Fruit fly (Drosophila melanogaster) whole organism, prepupa: Measurements from ENCODE around the gene CG9393.

Experiments used
- Blimp-1 ChIP-seq: fragments of 200-800 bp; sonication (Bioruptor generic); optimal IDR thresholded peaks from 3 replicates; lab custom pipeline; 2017; ENCODE audit warnings: missing biosample characterization, missing genetic modification characterization, mild to moderate bottlenecking, moderate library complexity, missing genetic modification reagents
- CG10631 ChIP-seq: fragments of 200-800 bp; sonication (Bioruptor generic); optimal IDR thresholded peaks from 2 replicates; lab custom pipeline; 2016; ENCODE audit warnings: missing biosample characterization, missing genetic modification characterization
- CG11294 ChIP-seq: fragments of 200-800 bp; sonication (Bioruptor generic); IDR thresholded peaks from 2 replicates; pipeline ENCODE4 v1.3.6; 2022; ENCODE audit warnings: missing biosample characterization, missing genetic modification characterization
- CG15336 ChIP-seq: fragments of 200-800 bp; sonication (Bioruptor generic); IDR thresholded peaks from 2 replicates; pipeline ENCODE4 v1.3.6; 2022; ENCODE audit warnings: missing biosample characterization, missing genetic modification characterization
- CG1621 ChIP-seq: fragments of 200-800 bp; sonication (Bioruptor generic); optimal IDR thresholded peaks from 3 replicates; lab custom pipeline; 2018; ENCODE audit warnings: missing biosample characterization, mild to moderate bottlenecking, missing genetic modification characterization
- CG16779 ChIP-seq: fragments of 200-800 bp; sonication (Bioruptor generic); optimal IDR thresholded peaks from 3 replicates; lab custom pipeline; 2017; ENCODE audit warnings: missing biosample characterization, mild to moderate bottlenecking, missing genetic modification characterization
- CG3032 ChIP-seq: fragments of 200-800 bp; optimal IDR thresholded peaks from 2 replicates; lab custom pipeline; 2019; ENCODE audit warnings: missing biosample characterization, mild to moderate bottlenecking, missing genetic modification characterization, moderate library complexity
- CG31627 ChIP-seq: fragments of 200-800 bp; sonication (Bioruptor generic); optimal IDR thresholded peaks from 3 replicates; lab custom pipeline; 2016; ENCODE audit warnings: missing biosample characterization, missing genetic modification characterization
- CG34406 ChIP-seq: fragments of 200-800 bp; sonication (Bioruptor generic); optimal IDR thresholded peaks from 3 replicates; lab custom pipeline; 2016; ENCODE audit warnings: missing biosample characterization, missing genetic modification characterization
- CG3919 ChIP-seq: fragments of 200-800 bp; sonication (Bioruptor generic); optimal IDR thresholded peaks from 3 replicates; lab custom pipeline; 2016; ENCODE audit warnings: missing biosample characterization, missing genetic modification characterization
- CG4318 ChIP-seq: fragments of 200-800 bp; sonication (Bioruptor generic); optimal IDR thresholded peaks from 3 replicates; lab custom pipeline; 2017; ENCODE audit warnings: missing biosample characterization, mild to moderate bottlenecking, missing genetic modification characterization
- CG6163 ChIP-seq: fragments of 200-800 bp; sonication (Bioruptor generic); IDR thresholded peaks from 3 replicates; pipeline ENCODE4 v1.3.6; 2022; ENCODE audit warnings: missing biosample characterization, missing genetic modification characterization
- CG6276 ChIP-seq: fragments of 200-800 bp; sonication (Bioruptor generic); optimal IDR thresholded peaks from 2 replicates; lab custom pipeline; 2017; ENCODE audit warnings: missing biosample characterization, mild to moderate bottlenecking, missing genetic modification characterization
- CG6792 ChIP-seq: fragments of 200-800 bp; sonication (Bioruptor generic); optimal IDR thresholded peaks from 3 replicates; lab custom pipeline; 2016; ENCODE audit warnings: missing biosample characterization, missing genetic modification characterization
- CG6854 ChIP-seq: fragments of 200-800 bp; sonication (Bioruptor generic); optimal IDR thresholded peaks from 2 replicates; lab custom pipeline; 2017; ENCODE audit warnings: missing biosample characterization, mild to moderate bottlenecking, missing genetic modification characterization
- CG7368 ChIP-seq: fragments of 200-800 bp; sonication (Bioruptor generic); optimal IDR thresholded peaks from 3 replicates; lab custom pipeline; 2016; ENCODE audit warnings: missing biosample characterization, missing genetic modification characterization
- CG8119 ChIP-seq: fragments of 200-800 bp; sonication (Bioruptor generic); IDR thresholded peaks from 3 replicates; pipeline ENCODE4 v1.3.6; 2022; ENCODE audit warnings: missing biosample characterization, missing genetic modification characterization
- CG8319 ChIP-seq: fragments of 200-800 bp; sonication (Bioruptor generic); optimal IDR thresholded peaks from 3 replicates; lab custom pipeline; 2016; ENCODE audit warnings: missing biosample characterization, missing genetic modification characterization
- CG8632 ChIP-seq: fragments of 200-800 bp; sonication (Bioruptor generic); optimal IDR thresholded peaks from 3 replicates; lab custom pipeline; 2016; ENCODE audit warnings: missing biosample characterization, missing genetic modification characterization
- Eip75B ChIP-seq: fragments of 200-800 bp; sonication (Bioruptor generic); optimal IDR thresholded peaks from 3 replicates; lab custom pipeline; 2016; ENCODE audit warnings: missing biosample characterization, missing genetic modification characterization
- Eip78C ChIP-seq: fragments of 200-800 bp; sonication (Bioruptor generic); peaks from one replicate; lab custom pipeline; 2016; ENCODE audit warnings: missing biosample characterization, missing genetic modification characterization
- Eip93F ChIP-seq: fragments of 200-800 bp; sonication (Bioruptor generic); optimal IDR thresholded peaks from 2 replicates; lab custom pipeline; 2016; ENCODE audit warnings: missing biosample characterization, mild to moderate bottlenecking, missing genetic modification characterization
- Ets96B ChIP-seq: fragments of 200-800 bp; optimal IDR thresholded peaks from 2 replicates; lab custom pipeline; 2019; ENCODE audit warnings: missing biosample characterization, mild to moderate bottlenecking, missing genetic modification characterization, moderate library complexity
- Gug ChIP-seq: fragments of 200-800 bp; sonication (Bioruptor generic); IDR thresholded peaks from 2 replicates; pipeline ENCODE4 v1.3.6; 2022; ENCODE audit warnings: missing biosample characterization, missing genetic modification characterization
- Hr38 ChIP-seq: sonication (Bioruptor generic); optimal IDR thresholded peaks from 2 replicates; lab custom pipeline; 2016; ENCODE audit warnings: missing biosample characterization, missing genetic modification characterization
- Hr39 ChIP-seq: fragments of 200-800 bp; sonication (Bioruptor generic); optimal IDR thresholded peaks from 2 replicates; lab custom pipeline; 2016; ENCODE audit warnings: missing biosample characterization, missing genetic modification characterization
- Lpt ChIP-seq: fragments of 200-800 bp; sonication (Bioruptor generic); optimal IDR thresholded peaks from 3 replicates; lab custom pipeline; 2016; ENCODE audit warnings: missing biosample characterization, missing genetic modification characterization
- Met ChIP-seq: fragments of 200-800 bp; sonication (Bioruptor generic); optimal IDR thresholded peaks from 3 replicates; lab custom pipeline; 2016; ENCODE audit warnings: missing biosample characterization, missing genetic modification characterization
- achi ChIP-seq: fragments of 200-800 bp; sonication (Bioruptor generic); optimal IDR thresholded peaks from 3 replicates; lab custom pipeline; 2016; ENCODE audit warnings: missing biosample characterization, missing genetic modification characterization
- acj6 ChIP-seq: fragments of 200-800 bp; sonication (Bioruptor generic); optimal IDR thresholded peaks from 3 replicates; lab custom pipeline; 2016; ENCODE audit warnings: missing biosample characterization, missing genetic modification characterization
- cyc ChIP-seq: fragments of 200-800 bp; sonication (Bioruptor generic); optimal IDR thresholded peaks from 3 replicates; lab custom pipeline; 2016; ENCODE audit warnings: missing biosample characterization, missing genetic modification characterization
- dsx ChIP-seq: fragments of 200-800 bp; optimal IDR thresholded peaks from 3 replicates; lab custom pipeline; 2019; ENCODE audit warnings: missing biosample characterization, mild to moderate bottlenecking, missing genetic modification characterization, moderate library complexity; ENCODE audit not compliant: poor library complexity, severe bottlenecking
- eg ChIP-seq: fragments of 200-800 bp; sonication (Bioruptor generic); IDR thresholded peaks from 3 replicates; pipeline ENCODE4 v1.3.6; 2022; ENCODE audit warnings: missing biosample characterization, missing genetic modification characterization
- esn ChIP-seq: fragments of 200-800 bp; sonication (Bioruptor generic); optimal IDR thresholded peaks from 2 replicates; lab custom pipeline; 2016; ENCODE audit warnings: missing biosample characterization, mild to moderate bottlenecking, missing genetic modification characterization, moderate library complexity
- fd59A ChIP-seq: fragments of 200-800 bp; sonication (Bioruptor generic); optimal IDR thresholded peaks from 2 replicates; lab custom pipeline; 2017; ENCODE audit warnings: missing biosample characterization, mild to moderate bottlenecking, missing genetic modification characterization, missing genetic modification reagents
- fd85E ChIP-seq: fragments of 200-800 bp; sonication (Bioruptor generic); optimal IDR thresholded peaks from 3 replicates; lab custom pipeline; 2016; ENCODE audit warnings: missing biosample characterization, missing genetic modification characterization
- fkh ChIP-seq: fragments of 200-800 bp; sonication (Bioruptor generic); optimal IDR thresholded peaks from 3 replicates; lab custom pipeline; 2017; ENCODE audit warnings: missing biosample characterization, mild to moderate bottlenecking, missing genetic modification characterization, moderate library complexity
- net ChIP-seq: fragments of 200-800 bp; sonication (Bioruptor generic); optimal IDR thresholded peaks from 3 replicates; lab custom pipeline; 2016; ENCODE audit warnings: missing biosample characterization, missing genetic modification characterization
- pdm3 ChIP-seq: fragments of 200-800 bp; sonication (Bioruptor generic); optimal IDR thresholded peaks from 3 replicates; lab custom pipeline; 2016; ENCODE audit warnings: missing biosample characterization, missing genetic modification characterization
- salr ChIP-seq, 2 experiments: fragments of 200-800 bp; sonication (Bioruptor generic); optimal IDR thresholded peaks; 3 replicates each; lab custom pipeline; 2016 to 2018; ENCODE audit warnings: missing biosample characterization in 2 of 2, missing genetic modification characterization in 2 of 2, mild to moderate bottlenecking in 1 of 2
- spab ChIP-seq: fragments of 200-800 bp; sonication (Bioruptor generic); optimal IDR thresholded peaks from 2 replicates; lab custom pipeline; 2017; ENCODE audit warnings: missing biosample characterization, mild to moderate bottlenecking, missing genetic modification characterization, missing genetic modification reagents
- ss ChIP-seq, 2 experiments: fragments of 200-800 bp; sonication (Bioruptor generic); optimal IDR thresholded peaks; 2 replicates in 1 of 2; 3 replicates in 1 of 2; lab custom pipeline; 2017 to 2018; ENCODE audit warnings: mild to moderate bottlenecking in 2 of 2, missing biosample characterization in 2 of 2, missing genetic modification characterization in 2 of 2, moderate library complexity in 1 of 2
- svp ChIP-seq: fragments of 200-800 bp; sonication (Bioruptor generic); peaks from one replicate; lab custom pipeline; 2016; ENCODE audit warnings: missing biosample characterization, missing genetic modification characterization
- vri ChIP-seq: fragments of 200-800 bp; sonication (Bioruptor generic); optimal IDR thresholded peaks from 3 replicates; lab custom pipeline; 2016; ENCODE audit warnings: missing biosample characterization, mild to moderate bottlenecking, missing genetic modification characterization

The CG9393 gene

dm6 chr3R:9593408-9594250 is 30.2 kb upstream of the CG9393 start (continued):
- peak; percentile 11 for TF ChIP-seq CG8319 (GFP tag; lab: Kevin White, UChicago)
- TF ChIP-seq eg (GFP tag; lab: Robert Waterston, UW): peak; percentile 88
- peak; percentile 80 for TF ChIP-seq CG10631 (GFP tag; lab: Kevin White, UChicago)
- peak; percentile 9 for TF ChIP-seq esn (GFP tag; lab: Kevin White, UChicago)
- TF ChIP-seq dsx (GFP tag; lab: Kevin White, UChicago): peak; percentile 82
- peak; percentile 95 for TF ChIP-seq Eip78C
- no peak for TF ChIP-seq Hr39
- peak; percentile 78 for TF ChIP-seq net
- peak; percentile 88 for TF ChIP-seq Ets96B (tag; lab: Kevin White, UChicago)
- TF ChIP-seq svp (GFP tag; lab: Kevin White, UChicago): no peak

DNA sequence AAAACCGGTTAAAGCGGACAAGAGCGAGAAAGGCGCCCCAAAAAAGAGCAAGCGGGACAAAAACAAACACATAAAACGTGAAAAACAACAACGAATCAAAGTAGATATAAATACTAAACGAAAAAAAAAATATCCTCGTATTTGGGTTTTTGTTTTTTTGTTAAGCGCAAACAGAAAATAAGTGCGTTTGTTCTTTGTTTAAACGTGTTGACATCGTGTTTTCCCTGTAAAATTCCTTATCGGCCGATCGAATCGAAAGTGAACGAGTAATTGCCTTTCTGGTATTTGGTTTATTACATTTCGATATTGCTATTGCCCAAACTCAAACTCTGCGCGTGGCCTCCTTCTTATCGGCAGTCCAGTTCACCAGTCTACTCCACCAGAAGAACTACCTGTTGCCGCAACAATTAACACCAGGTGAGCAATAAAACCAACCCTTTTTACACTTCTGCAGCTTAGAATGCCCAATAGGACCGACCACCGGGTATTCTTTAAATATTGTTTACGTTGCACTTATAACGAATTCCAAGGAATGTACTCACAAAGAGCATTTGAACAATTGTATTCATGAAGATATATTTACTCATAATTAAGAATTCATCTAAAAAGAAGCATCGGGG is 28.4 kb upstream of the CG9393 start:
- TF ChIP-seq Blimp-1 (GFP tag; lab: Kevin White, UChicago): peak; percentile 11
- TF ChIP-seq CG6854 (GFP tag; lab: Kevin White, UChicago): no peak
- TF ChIP-seq fkh (GFP tag; lab: Kevin White, UChicago): peak; percentile 17

DNA sequence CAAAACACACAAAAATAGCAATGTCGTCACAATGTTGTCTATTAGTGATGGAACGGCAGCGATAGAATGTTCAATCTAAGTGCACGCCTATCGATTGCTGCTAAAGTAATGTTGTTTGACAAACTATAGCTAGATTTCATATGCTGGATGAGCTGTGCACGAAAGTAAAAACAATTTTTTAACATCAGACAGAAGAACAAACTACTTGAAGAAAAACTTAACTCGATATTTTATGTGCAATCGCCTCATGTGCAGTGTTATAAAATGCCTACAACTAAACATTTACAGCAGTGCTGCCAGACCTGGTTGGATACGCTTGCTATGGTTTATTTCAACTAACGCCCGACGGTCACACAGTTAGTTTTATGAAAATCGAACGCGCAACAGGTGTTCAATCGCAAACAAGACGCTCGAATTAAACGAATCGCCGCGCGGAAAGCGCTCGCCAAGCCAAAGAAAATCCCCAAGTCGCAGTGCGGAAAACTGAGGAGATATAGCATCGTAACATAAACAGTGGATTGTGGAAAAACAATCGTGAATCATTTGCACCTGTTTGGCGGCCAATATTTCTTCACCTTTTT is 27.6 kb upstream of the CG9393 start, which contains the start of the genes bocks and CG8312:
Gene bocks (minus strand): TSS at position 51 of the 581 bp plus-strand sequence.
Gene CG8312 (plus strand): TSS at position 358 of the 581 bp plus-strand sequence.
- TF ChIP-seq CG8119 (GFP tag; lab: Robert Waterston, UW) (no peak), CG31627 (peak; percentile 52), achi (GFP tag; lab: Kevin White, UChicago) (no peak), pdm3 (GFP tag; lab: Kevin White, UChicago) (peak; percentile 35), CG1621 (tag; lab: Kevin White, UChicago) (no peak), CG6792 (GFP tag; lab: Kevin White, UChicago) (peak; percentile 16), esn (GFP tag; lab: Kevin White, UChicago) (peak; percentile 37), ss (GFP tag; optimal IDR thresholded peaks at IDR 0.05; lab: Kevin White, UChicago) (peak in 1 of 2 experiments; percentile 14), CG8319 (GFP tag; lab: Kevin White, UChicago) (no peak), vri (peak; percentile 34), fd59A (GFP tag; lab: Kevin White, UChicago) (no peak), Eip75B (no peak), Met (GFP tag; lab: Kevin White, UChicago) (no peak), CG11294 (GFP tag; lab: Robert Waterston, UW) (no peak), salr (GFP tag; optimal IDR thresholded peaks at IDR 0.05; lab: Kevin White, UChicago) (no peak), CG4318 (GFP tag; lab: Kevin White, UChicago) (no peak), CG3919 (GFP tag; lab: Kevin White, UChicago) (peak; percentile 27), CG15336 (no peak), CG34406 (GFP tag; lab: Kevin White, UChicago) (no peak), eg (GFP tag; lab: Robert Waterston, UW) (no peak), Lpt (no peak), net (peak; percentile 10), Hr39 (peak; percentile 17), CG7368 (GFP tag; lab: Kevin White, UChicago) (no peak), acj6 (GFP tag; lab: Kevin White, UChicago) (no peak), CG10631 (GFP tag; lab: Kevin White, UChicago) (peak; percentile 24), Hr38 (GFP tag; lab: Kevin White, UChicago) (no peak), CG6163 (GFP tag; lab: Robert Waterston, UW) (no peak), spab (GFP tag; lab: Kevin White, UChicago) (no peak), Ets96B (tag; lab: Kevin White, UChicago) (no peak), fd85E (GFP tag; lab: Kevin White, UChicago) (no peak), CG16779 (tag; lab: Kevin White, UChicago) (no peak), cyc (GFP tag; lab: Kevin White, UChicago) (peak; percentile 12), Blimp-1 (GFP tag; lab: Kevin White, UChicago) (no peak), svp (GFP tag; lab: Kevin White, UChicago) (no peak), Gug (GFP tag; lab: Robert Waterston, UW) (no peak), CG3032 (tag; lab: Kevin White, UChicago) (no peak), CG8632 (no peak), CG6276 (GFP tag; lab: Kevin White, UChicago) (no peak), Eip93F (GFP tag; lab: Kevin White, UChicago) (no peak)
